Fruit fly (Drosophila melanogaster): ENCODE measurements around the gene CG9368.

The CG9368 gene

dm6 chr3L:19601413-19601812 is at the start of gene CG9368:
CG9368 (plus strand) TSS chr3L:19601633.
- TF ChIP-seq CG8478 (optimal IDR thresholded peaks at IDR 0.05) (no peak), CTCF (optimal IDR thresholded peaks at IDR 0.05) (no peak)

- TF ChIP-seq CG8478 (optimal IDR thresholded peaks at IDR 0.05) (no peak), CTCF (optimal IDR thresholded peaks at IDR 0.05) (peak in 1 of 2 experiments; percentile 39)
Measured at dm6 chr3L:19552136-19552773, 49.2 kb upstream of the CG9368 start, which contains the start of the genes Ltn1 and CG9300. Ltn1 (minus strand) TSS chr3L:19552290. CG9300 (plus strand) TSS chr3L:19552420.

DNA sequence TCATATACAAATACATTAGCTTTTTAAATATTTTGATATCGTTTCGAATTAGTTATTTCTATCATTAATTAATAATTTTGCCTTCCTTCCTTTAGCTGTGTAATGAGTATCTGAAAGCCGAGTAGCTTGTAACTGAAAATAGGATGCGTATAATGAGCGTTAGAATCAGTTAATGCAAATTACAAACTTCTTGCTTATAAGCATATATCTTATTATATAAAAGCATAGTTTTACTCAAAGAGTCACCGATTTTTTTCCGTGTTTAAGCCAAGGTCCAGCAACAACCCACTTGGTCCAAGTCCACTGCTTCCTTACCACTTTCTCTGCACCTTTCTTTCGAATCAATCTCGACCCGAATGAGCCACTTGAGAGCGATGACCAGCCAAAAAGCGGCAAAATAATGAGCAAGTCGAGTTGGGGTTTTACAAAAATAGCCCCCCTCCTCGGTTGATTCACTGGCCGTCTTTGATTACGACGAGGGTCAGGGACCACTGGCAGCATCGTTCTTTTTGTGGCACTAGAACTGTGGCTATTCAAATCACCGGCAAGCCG is 45.5 kb upstream of the CG9368 start:
- TF ChIP-seq CTCF (optimal IDR thresholded peaks at IDR 0.05) = no peak
- no peak for TF ChIP-seq CG8478 (optimal IDR thresholded peaks at IDR 0.05)

DNA sequence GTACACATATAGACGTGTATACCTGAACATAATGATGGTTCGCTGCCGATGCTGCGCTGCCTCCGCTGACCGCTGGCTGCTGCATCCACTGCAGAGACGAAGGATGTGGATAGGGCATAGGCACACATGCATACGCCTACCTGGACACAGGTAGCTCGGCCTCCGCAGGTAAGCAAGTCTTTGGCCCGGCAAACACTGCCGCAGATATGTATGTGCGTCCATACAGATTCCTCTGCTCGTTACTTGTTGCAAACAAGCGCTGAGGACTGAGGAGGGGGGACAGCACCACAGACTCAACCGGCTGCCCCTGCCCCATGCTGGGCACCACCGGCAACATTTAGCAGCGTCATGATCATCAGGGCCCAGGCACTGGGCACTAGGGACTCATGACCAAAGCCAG is 44.7 kb upstream of the CG9368 start:
- TF ChIP-seq CTCF (optimal IDR thresholded peaks at IDR 0.05) (no peak), CG8478 (optimal IDR thresholded peaks at IDR 0.05) (no peak)

DNA sequence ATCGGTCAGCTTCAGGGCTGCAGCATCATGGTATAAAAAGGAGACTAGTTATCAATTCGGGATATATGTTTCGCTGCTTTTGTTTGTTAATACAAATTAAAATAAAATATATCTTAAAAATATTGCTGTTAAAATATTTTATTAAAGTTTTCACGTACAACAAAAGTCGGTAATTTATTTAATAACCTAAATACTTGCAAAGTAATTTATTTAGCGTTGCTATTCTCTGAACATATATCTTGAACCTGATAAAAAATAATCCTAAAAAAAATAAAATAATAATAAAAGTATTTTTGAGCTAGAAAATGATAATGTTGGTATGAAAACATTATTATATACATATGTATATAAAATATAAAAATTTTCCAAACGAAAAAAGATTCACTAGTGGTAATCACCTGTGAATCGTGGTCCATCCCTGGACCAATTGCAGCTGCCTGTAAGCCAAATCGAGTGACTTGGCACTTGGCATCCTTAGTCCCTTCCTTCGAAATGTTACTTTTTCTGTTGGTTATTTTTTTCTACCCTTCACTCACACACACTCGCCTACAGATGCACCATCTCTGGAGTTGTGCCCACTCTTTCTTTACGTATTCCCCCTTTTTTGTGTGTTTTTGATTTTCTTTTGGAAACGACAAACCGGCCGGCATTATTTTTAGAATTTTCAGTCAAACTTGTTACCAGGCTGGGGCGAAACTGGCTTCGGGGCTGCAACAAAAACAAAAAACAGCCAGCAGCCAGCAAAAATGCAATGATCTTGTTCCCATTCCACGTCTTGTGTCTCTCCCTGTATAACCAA is 44.0 kb upstream of the CG9368 start:
- no peak for TF ChIP-seq CTCF (optimal IDR thresholded peaks at IDR 0.05)
- TF ChIP-seq CG8478 (optimal IDR thresholded peaks at IDR 0.05) = no peak

DNA sequence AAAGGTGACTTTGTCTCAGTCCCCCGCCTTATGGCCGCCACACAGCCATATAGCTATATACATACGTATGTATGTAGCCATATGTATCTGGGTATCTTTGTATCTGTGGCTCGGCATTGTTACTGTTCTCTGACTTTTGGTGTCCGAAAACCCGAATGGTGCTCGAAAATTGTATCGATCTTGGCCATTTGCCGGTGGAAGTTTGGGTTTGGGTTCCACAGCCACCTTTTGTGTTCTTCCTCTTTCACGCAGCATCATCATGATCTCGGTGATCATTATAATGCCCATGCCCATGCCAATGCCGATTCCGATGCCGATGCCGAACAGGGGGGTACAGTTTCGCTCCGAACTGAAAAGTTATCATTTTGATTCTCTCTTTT is 43.4 kb upstream of the CG9368 start:
- no peak for TF ChIP-seq CTCF (optimal IDR thresholded peaks at IDR 0.05)
- no peak for TF ChIP-seq CG8478 (optimal IDR thresholded peaks at IDR 0.05)

DNA sequence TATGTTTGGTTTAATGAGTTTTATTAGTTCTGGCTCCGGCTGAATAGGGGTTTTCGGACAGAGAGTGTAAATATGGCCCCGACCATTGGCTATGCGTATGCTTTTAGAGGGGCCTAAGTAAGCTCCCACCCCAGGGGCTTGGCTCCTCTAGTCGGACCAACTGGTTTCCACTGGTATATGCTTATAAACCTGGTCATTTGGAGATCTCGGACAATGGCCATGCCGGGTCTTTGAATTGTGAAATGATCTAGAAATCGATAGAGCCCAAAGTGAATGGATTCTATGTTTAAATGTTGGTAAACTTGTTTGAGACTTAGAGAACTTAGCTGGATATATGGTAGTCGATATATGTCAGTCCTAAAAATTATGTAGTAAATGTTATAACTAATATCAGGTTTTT is 42.8 kb upstream of the CG9368 start:
- no peak for TF ChIP-seq CTCF (optimal IDR thresholded peaks at IDR 0.05)
- TF ChIP-seq CG8478 (optimal IDR thresholded peaks at IDR 0.05) = no peak

dm6 chr3L:19559171-19559570 is 42.3 kb upstream of the CG9368 start:
- TF ChIP-seq CG8478 (optimal IDR thresholded peaks at IDR 0.05) (no peak), CTCF (optimal IDR thresholded peaks at IDR 0.05) (no peak)

dm6 chr3L:19560005-19560694 is 41.3 kb upstream of the CG9368 start:
- TF ChIP-seq CTCF (optimal IDR thresholded peaks at IDR 0.05) = no peak
- no peak for TF ChIP-seq CG8478 (optimal IDR thresholded peaks at IDR 0.05)

- TF ChIP-seq CTCF (optimal IDR thresholded peaks at IDR 0.05) = no peak
- TF ChIP-seq CG8478 (optimal IDR thresholded peaks at IDR 0.05) = no peak
Measured at dm6 chr3L:19560695-19561246, 40.7 kb upstream of the CG9368 start.

DNA sequence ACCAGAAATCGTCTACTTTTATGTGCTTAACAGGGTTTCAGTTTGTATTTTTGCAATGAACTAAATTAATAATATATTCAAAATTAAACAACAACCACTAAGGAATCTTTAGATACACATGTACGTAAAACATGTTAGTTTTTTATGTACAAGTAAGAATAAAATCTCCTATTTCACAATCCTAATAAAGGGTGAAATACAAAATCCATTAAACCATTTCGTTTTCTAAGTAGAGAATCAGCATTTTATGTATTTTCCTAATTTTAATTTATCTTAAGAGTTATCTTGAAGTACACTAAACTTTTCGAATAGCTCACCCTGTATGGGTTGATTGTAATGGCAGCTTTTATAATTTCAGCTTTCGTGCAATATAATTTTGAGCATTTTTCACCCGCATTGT is 39.7 kb upstream of the CG9368 start:
- TF ChIP-seq CTCF (optimal IDR thresholded peaks at IDR 0.05) = no peak

DNA sequence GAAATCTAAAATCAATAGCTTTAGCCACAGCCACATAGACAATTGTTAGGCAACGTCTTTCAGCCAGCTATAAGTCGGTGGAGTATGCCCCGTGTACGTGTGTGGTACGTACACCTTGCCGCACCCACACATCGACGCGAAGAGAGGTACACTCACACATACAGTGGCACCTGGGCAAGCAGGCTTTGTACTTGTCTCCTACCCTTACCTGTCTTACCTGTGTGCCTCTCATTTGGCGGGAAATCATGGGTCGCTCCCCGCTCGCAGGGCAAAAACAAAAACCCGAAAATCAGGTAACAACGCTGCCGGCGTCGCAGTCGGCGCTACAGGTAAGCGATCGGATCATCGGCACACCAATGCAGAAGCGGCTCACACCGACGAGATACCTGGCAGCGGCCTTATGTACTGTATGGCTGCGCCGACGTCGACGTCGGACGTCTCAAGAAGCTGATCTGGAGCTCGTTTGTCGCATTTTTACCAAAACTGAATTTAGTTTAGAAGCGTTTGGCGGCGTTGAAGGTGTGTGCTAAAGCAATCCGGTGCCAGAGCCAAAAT is 39.2 kb upstream of the CG9368 start:
- TF ChIP-seq CTCF (optimal IDR thresholded peaks at IDR 0.05) (no peak), CG8478 (optimal IDR thresholded peaks at IDR 0.05) (no peak)

- TF ChIP-seq CTCF (optimal IDR thresholded peaks at IDR 0.05) = no peak
- no peak for TF ChIP-seq CG8478 (optimal IDR thresholded peaks at IDR 0.05)
Measured at dm6 chr3L:19563014-19563413, 38.4 kb upstream of the CG9368 start.

dm6 chr3L:19564905-19565700 is 36.3 kb upstream of the CG9368 start:
- no peak for TF ChIP-seq CTCF (optimal IDR thresholded peaks at IDR 0.05)
- TF ChIP-seq CG8478 (optimal IDR thresholded peaks at IDR 0.05) = no peak

All from S2 (cell line).